Worm (Caenorhabditis elegans) whole organism, L2 larva: Measurements from ENCODE around the gene bath-23.

Source experiments
- egl-27 ChIP-seq: sonication (generic microtip); optimal IDR thresholded peaks from 3 replicates; lab custom pipeline; 2017; ENCODE audit warnings: missing biosample characterization, missing genetic modification reagents, missing genetic modification characterization
- fos-1 ChIP-seq: fragments of 150-350 bp; optimal IDR thresholded peaks from 2 replicates; lab custom pipeline; 2014; ENCODE audit warnings: missing biosample characterization, missing genetic modification characterization
- lsy-2 ChIP-seq, 2 experiments: fragments of 150-350 bp in 1 of 2; sonication (generic microtip) in 1 of 2; optimal IDR thresholded peaks; 2 replicates each; lab custom pipeline; 2014 to 2017; ENCODE audit warnings: missing biosample characterization in 2 of 2, missing genetic modification characterization in 2 of 2
- nhr-11 ChIP-seq: fragments of 150-350 bp; optimal IDR thresholded peaks from 2 replicates; lab custom pipeline; 2014; ENCODE audit warnings: missing biosample characterization, missing genetic modification characterization
- nhr-12 ChIP-seq: fragments of 150-350 bp; optimal IDR thresholded peaks from 2 replicates; lab custom pipeline; 2014; ENCODE audit warnings: missing biosample characterization, missing genetic modification characterization
- nhr-21 ChIP-seq: fragments of 150-350 bp; optimal IDR thresholded peaks from 2 replicates; lab custom pipeline; 2014; ENCODE audit warnings: missing biosample characterization, missing genetic modification characterization
- nhr-6 ChIP-seq: fragments of 150-350 bp; optimal IDR thresholded peaks from 2 replicates; lab custom pipeline; 2014; ENCODE audit warnings: missing biosample characterization, missing genetic modification characterization
- skn-1 ChIP-seq: sonication (generic microtip); optimal IDR thresholded peaks from 2 replicates; lab custom pipeline; 2017; ENCODE audit warnings: missing biosample characterization, missing genetic modification characterization
- sma-9 ChIP-seq, 2 experiments: fragments of 150-350 bp in 1 of 2; sonication (generic microtip) in 1 of 2; optimal IDR thresholded peaks; 2 replicates each; lab custom pipeline; 2014 to 2016; ENCODE audit warnings: missing genetic modification characterization in 2 of 2, mild to moderate bottlenecking in 1 of 2, missing biosample characterization in 1 of 2, missing compliant biosample characterization in 1 of 2, missing genetic modification reagents in 1 of 2, moderate library complexity in 1 of 2
- snpc-4 ChIP-seq: fragments of 150-350 bp; optimal IDR thresholded peaks from 2 replicates; lab custom pipeline; 2014; ENCODE audit warnings: missing biosample characterization, missing genetic modification characterization
- ztf-4 ChIP-seq: fragments of 150-350 bp; optimal IDR thresholded peaks from 2 replicates; lab custom pipeline; 2014; ENCODE audit warnings: missing biosample characterization, missing genetic modification characterization

ce11 chrII:3387503-3387902, 16.4 kb downstream of the bath-23 start, which contains the start of gene T06D4.6:
- TF ChIP-seq ztf-4 (tag; lab: Kevin White, UChicago) (no peak), nhr-21 (tag; lab: Kevin White, UChicago) (no peak), snpc-4 (tag; lab: Kevin White, UChicago) (no peak), egl-27 (no peak), nhr-12 (tag; lab: Kevin White, UChicago) (no peak), sma-9 (GFP tag; optimal IDR thresholded peaks at IDR 0.05; lab: Kevin White, UChicago) (no peak), sma-9 (tag; optimal IDR thresholded peaks at IDR 0.05; lab: Kevin White, UChicago) (no peak), nhr-6 (no peak), skn-1 (tag; lab: Kevin White, UChicago) (no peak), lsy-2 (tag; optimal IDR thresholded peaks at IDR 0.05; lab: Kevin White, UChicago) (no peak), nhr-11 (tag; lab: Kevin White, UChicago) (no peak), fos-1 (tag; lab: Kevin White, UChicago) (no peak)
